Worm (Caenorhabditis elegans): Measurements from ENCODE around the gene srsx-28.

ce11 chrV:10185719-10186118 is 33.3 kb downstream of the srsx-28 start, which contains the start of gene ZK856.18:
- no peak for TF ChIP-seq fkh-10 (GFP tag; optimal IDR thresholded peaks at IDR 0.05)
- TF ChIP-seq nhr-76 (tag; optimal IDR thresholded peaks at IDR 0.05), result no peak
- no peak for TF ChIP-seq nhr-11 (tag; optimal IDR thresholded peaks at IDR 0.05)
- TF ChIP-seq unc-62 (GFP tag; optimal IDR thresholded peaks at IDR 0.05), result no peak
- no peak for TF ChIP-seq egl-27 (tag; optimal IDR thresholded peaks at IDR 0.05)
- TF ChIP-seq ama-1 (optimal IDR thresholded peaks at IDR 0.05), result no peak
- no peak for TF ChIP-seq skn-1 (tag; optimal IDR thresholded peaks at IDR 0.05)
- no peak for TF ChIP-seq elt-2 (tag; optimal IDR thresholded peaks at IDR 0.05)

Measured in whole organism, L3 larva.